Worm (Caenorhabditis elegans) whole organism, young adult: Measurements from ENCODE around the gene mob-2.

ENCODE experiments used
- K11D2.4 ChIP-seq: fragments of 200-800 bp; sonication (Bioruptor generic); IDR thresholded peaks from 2 replicates; pipeline ENCODE4 v1.3.6; 2022; ENCODE audit warnings: missing genetic modification reagents, missing genetic modification characterization, missing compliant biosample characterization
- ama-1 ChIP-seq, 3 experiments: fragments of 150-350 bp in 1 of 3; sonication (generic microtip) in 2 of 3; optimal IDR thresholded peaks; 2 replicates each; lab custom pipeline; 2014 to 2018; ENCODE audit warnings: missing biosample characterization in 2 of 3, missing genetic modification characterization in 2 of 3, missing genetic modification reagents in 2 of 3
- ceh-27 ChIP-seq: fragments of 200-800 bp; sonication (Bioruptor generic); optimal IDR thresholded peaks from 2 replicates; lab custom pipeline; 2018; ENCODE audit warnings: mild to moderate bottlenecking, missing genetic modification characterization, moderate library complexity, missing compliant biosample characterization
- dox-1 ChIP-seq: fragments of 200-800 bp; sonication (Bioruptor generic); IDR thresholded peaks from 2 replicates; pipeline ENCODE4 v1.3.6; 2022; ENCODE audit warnings: missing genetic modification reagents, missing genetic modification characterization, missing compliant biosample characterization
- dpl-1 ChIP-seq: fragments of 150-350 bp; optimal IDR thresholded peaks from 2 replicates; lab custom pipeline; 2014; ENCODE audit warnings: missing biosample characterization, missing genetic modification reagents, missing genetic modification characterization
- egrh-3 ChIP-seq: fragments of 200-800 bp; sonication (Bioruptor generic); IDR thresholded peaks from 2 replicates; pipeline ENCODE4 v1.3.6; 2022; ENCODE audit warnings: missing genetic modification reagents, missing genetic modification characterization, missing compliant biosample characterization
- madf-8 ChIP-seq: fragments of 200-800 bp; sonication (Bioruptor generic); conservative IDR thresholded peaks from 2 replicates; pipeline ENCODE4 v1.3.6; 2022; ENCODE audit warnings: missing genetic modification reagents, missing genetic modification characterization, missing compliant biosample characterization
- nhr-120 ChIP-seq: fragments of 200-800 bp; sonication (Bioruptor generic); IDR thresholded peaks from 2 replicates; pipeline ENCODE4 v1.3.6; 2022; ENCODE audit warnings: missing genetic modification characterization, missing compliant biosample characterization
- pha-4 ChIP-seq: fragments of 150-350 bp; sonication (generic microtip); optimal IDR thresholded peaks from 2 replicates; lab custom pipeline; 2014; ENCODE audit warnings: missing biosample characterization, missing genetic modification reagents, missing genetic modification characterization
- sptf-2 ChIP-seq: fragments of 200-800 bp; sonication (Bioruptor generic); optimal IDR thresholded peaks from 2 replicates; lab custom pipeline; 2018; ENCODE audit warnings: mild to moderate bottlenecking, missing genetic modification characterization, missing compliant biosample characterization
- unc-62 ChIP-seq: fragments of 150-350 bp; optimal IDR thresholded peaks from 2 replicates; lab custom pipeline; 2014; ENCODE audit warnings: missing biosample characterization, missing genetic modification reagents, missing genetic modification characterization

- TF ChIP-seq dox-1 (GFP tag; lab: Robert Waterston, UW): peak; percentile 92
- TF ChIP-seq egrh-3: peak; percentile 88
- no peak for TF ChIP-seq pha-4 (tag; lab: Kevin White, UChicago)
- TF ChIP-seq dpl-1 (GFP tag; lab: Kevin White, UChicago): no peak
- TF ChIP-seq K11D2.4 (GFP tag; lab: Robert Waterston, UW): peak; percentile 89
- no peak for TF ChIP-seq sptf-2
- TF ChIP-seq madf-8 (GFP tag; lab: Robert Waterston, UW): no peak
- no peak for TF ChIP-seq nhr-120
- peak; percentile 74 for TF ChIP-seq unc-62
- peak; percentile 94 for TF ChIP-seq ceh-27
- TF ChIP-seq ama-1 (optimal IDR thresholded peaks at IDR 0.05; lab: Kevin White, UChicago): peak; percentile 97
- TF ChIP-seq ama-1 (GFP tag; optimal IDR thresholded peaks at IDR 0.05; lab: Kevin White, UChicago): peak in 1 of 2 experiments; percentile 63
Observed at ce11 chrX:13144975-13145618, 24.8 kb downstream of the mob-2 start.
